Fruit fly (Drosophila melanogaster) whole organism, embryonic: Measurements from ENCODE around the gene CG7296.

ENCODE experiments used
- Abd-B ChIP-seq: fragments of 200-800 bp; sonication (Bioruptor generic); optimal IDR thresholded peaks from 2 replicates; lab custom pipeline; 2018; ENCODE audit warnings: missing biosample characterization, mild to moderate bottlenecking, missing genetic modification characterization, moderate library complexity
- Bdp1 ChIP-seq: fragments of 200-800 bp; sonication (Bioruptor generic); optimal IDR thresholded peaks from 3 replicates; lab custom pipeline; 2016; ENCODE audit warnings: missing biosample characterization, missing genetic modification characterization
- CG10321 ChIP-seq: fragments of 200-800 bp; sonication (Bioruptor generic); IDR thresholded peaks from 2 replicates; pipeline ENCODE4 v1.3.6; 2022; ENCODE audit warnings: missing biosample characterization, missing genetic modification characterization
- CG10654 ChIP-seq: fragments of 200-800 bp; sonication (Bioruptor generic); optimal IDR thresholded peaks from 2 replicates; lab custom pipeline; 2016; ENCODE audit warnings: missing biosample characterization, missing genetic modification characterization
- CG11456 ChIP-seq: fragments of 200-800 bp; sonication (Bioruptor generic); IDR thresholded peaks from 3 replicates; pipeline ENCODE4 v1.3.6; 2022; ENCODE audit warnings: missing biosample characterization, missing genetic modification characterization
- CG11504 ChIP-seq: fragments of 200-800 bp; sonication (Bioruptor generic); optimal IDR thresholded peaks from 3 replicates; lab custom pipeline; 2019; ENCODE audit warnings: missing biosample characterization, mild to moderate bottlenecking, missing genetic modification characterization, moderate library complexity
- CG11723 ChIP-seq: fragments of 200-800 bp; sonication (Bioruptor generic); optimal IDR thresholded peaks from 2 replicates; lab custom pipeline; 2017; ENCODE audit warnings: missing biosample characterization, mild to moderate bottlenecking, missing genetic modification characterization
- CG12219 ChIP-seq: fragments of 200-800 bp; sonication (Bioruptor generic); optimal IDR thresholded peaks from 3 replicates; lab custom pipeline; 2018; ENCODE audit warnings: missing biosample characterization, mild to moderate bottlenecking, missing genetic modification characterization
- CG13775 ChIP-seq: fragments of 200-800 bp; sonication (Bioruptor generic); optimal IDR thresholded peaks from 3 replicates; lab custom pipeline; 2017; ENCODE audit warnings: missing biosample characterization, mild to moderate bottlenecking, missing genetic modification characterization
- CG14667 ChIP-seq: fragments of 200-800 bp; sonication (Bioruptor generic); IDR thresholded peaks from 2 replicates; pipeline ENCODE4 v1.3.6; 2022; ENCODE audit warnings: missing biosample characterization, missing genetic modification characterization
- CG17802 ChIP-seq: fragments of 200-800 bp; sonication (Bioruptor generic); optimal IDR thresholded peaks from 2 replicates; lab custom pipeline; 2018; ENCODE audit warnings: missing biosample characterization, mild to moderate bottlenecking, missing genetic modification characterization, moderate library complexity
- CG1792 ChIP-seq: fragments of 200-800 bp; sonication (Bioruptor generic); optimal IDR thresholded peaks from 2 replicates; lab custom pipeline; 2016; ENCODE audit warnings: missing biosample characterization, missing genetic modification characterization
- CG18262 ChIP-seq: fragments of 200-800 bp; optimal IDR thresholded peaks from 3 replicates; lab custom pipeline; 2019; ENCODE audit warnings: missing biosample characterization, mild to moderate bottlenecking, missing genetic modification characterization, moderate library complexity
- CG2116 ChIP-seq: fragments of 200-800 bp; sonication (Bioruptor generic); optimal IDR thresholded peaks from 3 replicates; lab custom pipeline; 2018; ENCODE audit warnings: missing biosample characterization, mild to moderate bottlenecking, missing genetic modification characterization
- CG2889 ChIP-seq: fragments of 200-800 bp; sonication (Bioruptor generic); IDR thresholded peaks from 3 replicates; pipeline ENCODE4 v1.3.6; 2022; ENCODE audit warnings: missing biosample characterization, missing genetic modification characterization
- CG3065 ChIP-seq: fragments of 200-800 bp; sonication (Bioruptor generic); optimal IDR thresholded peaks from 2 replicates; lab custom pipeline; 2016; ENCODE audit warnings: missing biosample characterization, missing genetic modification characterization
- CG3847 ChIP-seq: fragments of 200-800 bp; sonication (Bioruptor generic); IDR thresholded peaks from 2 replicates; pipeline ENCODE4 v1.3.6; 2022; ENCODE audit warnings: missing biosample characterization, missing genetic modification characterization
- CG4707 ChIP-seq: fragments of 200-800 bp; sonication (Bioruptor generic); optimal IDR thresholded peaks from 2 replicates; lab custom pipeline; 2018; ENCODE audit warnings: missing biosample characterization, mild to moderate bottlenecking, missing genetic modification characterization, moderate library complexity
- CG6254 ChIP-seq: fragments of 200-800 bp; sonication (Bioruptor generic); optimal IDR thresholded peaks from 3 replicates; lab custom pipeline; 2017; ENCODE audit warnings: mild to moderate bottlenecking, missing biosample characterization, missing genetic modification reagents, missing genetic modification characterization
- CG6813 ChIP-seq: fragments of 200-800 bp; sonication (Bioruptor generic); optimal IDR thresholded peaks from 2 replicates; lab custom pipeline; 2017; ENCODE audit warnings: missing biosample characterization, missing genetic modification characterization, mild to moderate bottlenecking, moderate library complexity, missing genetic modification reagents
- CG6854 ChIP-seq: fragments of 200-800 bp; sonication (Bioruptor generic); optimal IDR thresholded peaks from 3 replicates; lab custom pipeline; 2017; ENCODE audit warnings: missing biosample characterization, mild to moderate bottlenecking, missing genetic modification characterization
- CG8359 ChIP-seq: fragments of 200-800 bp; sonication (Bioruptor generic); optimal IDR thresholded peaks from 2 replicates; lab custom pipeline; 2017; ENCODE audit warnings: missing biosample characterization, mild to moderate bottlenecking, missing genetic modification characterization, borderline replicate concordance
- CG8478 ChIP-seq: fragments of >200 bp; optimal IDR thresholded peaks from 2 replicates; lab custom pipeline; 2018
- Fer3 ChIP-seq: fragments of 200-800 bp; sonication (Bioruptor generic); optimal IDR thresholded peaks from 2 replicates; lab custom pipeline; 2018; ENCODE audit warnings: missing biosample characterization, mild to moderate bottlenecking, missing genetic modification characterization, moderate library complexity
- NC2β ChIP-seq: fragments of 200-800 bp; sonication (Bioruptor generic); optimal IDR thresholded peaks from 2 replicates; lab custom pipeline; 2016; ENCODE audit warnings: missing biosample characterization, missing genetic modification characterization
- Stat92E ChIP-seq, 3 experiments: fragments of >200 bp in 2 of 3; fragments of 200-800 bp in 1 of 3; sonication (Bioruptor generic) in 1 of 3; optimal IDR thresholded peaks; 2 replicates each; lab custom pipeline; 2017 to 2019; ENCODE audit warnings: missing biosample characterization in 3 of 3, missing genetic modification characterization in 3 of 3, mild to moderate bottlenecking in 1 of 3, moderate library complexity in 1 of 3
- Trl ChIP-seq, 3 experiments: fragments of >200 bp in 2 of 3; fragments of 200-800 bp in 1 of 3; sonication (Bioruptor generic) in 1 of 3; optimal IDR thresholded peaks; 2 replicates in 1 of 3; 3 replicates in 2 of 3; lab custom pipeline; 2016 to 2017; ENCODE audit warnings: missing biosample characterization in 1 of 3, missing genetic modification characterization in 1 of 3
- ara ChIP-seq: fragments of 200-800 bp; sonication (Bioruptor generic); IDR thresholded peaks from 2 replicates; pipeline ENCODE4 v1.3.6; 2022; ENCODE audit warnings: missing biosample characterization, missing genetic modification characterization
- ase ChIP-seq: fragments of 200-800 bp; sonication (Bioruptor generic); IDR thresholded peaks from 3 replicates; pipeline ENCODE4 v1.3.6; 2022; ENCODE audit warnings: missing biosample characterization, missing genetic modification characterization
- cato ChIP-seq: fragments of 200-800 bp; sonication (Bioruptor generic); optimal IDR thresholded peaks from 2 replicates; lab custom pipeline; 2016; ENCODE audit warnings: missing biosample characterization, missing genetic modification characterization, borderline replicate concordance
- dati ChIP-seq: fragments of 200-800 bp; sonication (Bioruptor generic); IDR thresholded peaks from 2 replicates; pipeline ENCODE4 v1.3.6; 2022; ENCODE audit warnings: missing biosample characterization, missing genetic modification characterization
- eve ChIP-seq, 2 experiments: fragments of >200 bp; optimal IDR thresholded peaks; 2 replicates each; lab custom pipeline; 2017; ENCODE audit warnings: missing biosample characterization in 2 of 2, missing genetic modification characterization in 2 of 2
- fd3F ChIP-seq: fragments of 200-800 bp; sonication (Bioruptor generic); optimal IDR thresholded peaks from 2 replicates; lab custom pipeline; 2018; ENCODE audit warnings: missing biosample characterization, mild to moderate bottlenecking, missing genetic modification characterization, moderate library complexity
- gce ChIP-seq: fragments of 200-800 bp; sonication (Bioruptor generic); IDR thresholded peaks from 3 replicates; pipeline ENCODE4 v1.3.6; 2022; ENCODE audit warnings: missing biosample characterization, missing genetic modification characterization
- gfzf ChIP-seq: fragments of 200-800 bp; sonication (Bioruptor generic); optimal IDR thresholded peaks from 2 replicates; lab custom pipeline; 2016; ENCODE audit warnings: missing biosample characterization, mild to moderate bottlenecking, missing genetic modification characterization, moderate library complexity
- gro ChIP-seq: fragments of 200-800 bp; sonication (Bioruptor generic); optimal IDR thresholded peaks from 2 replicates; lab custom pipeline; 2016; ENCODE audit warnings: missing biosample characterization, missing genetic modification characterization
- gt ChIP-seq: fragments of 200-800 bp; sonication (Bioruptor generic); IDR thresholded peaks from 2 replicates; pipeline ENCODE4 v1.3.6; 2022; ENCODE audit warnings: missing biosample characterization, missing genetic modification characterization
- ind ChIP-seq: fragments of 200-800 bp; sonication (Bioruptor generic); optimal IDR thresholded peaks from 3 replicates; lab custom pipeline; 2016; ENCODE audit warnings: missing biosample characterization, missing genetic modification characterization
- kah ChIP-seq: fragments of 200-800 bp; sonication (Bioruptor generic); optimal IDR thresholded peaks from 2 replicates; lab custom pipeline; 2018; ENCODE audit warnings: missing biosample characterization, mild to moderate bottlenecking, missing genetic modification characterization
- mld ChIP-seq: fragments of 200-800 bp; sonication (Bioruptor generic); IDR thresholded peaks from 3 replicates; pipeline ENCODE4 v1.3.6; 2022; ENCODE audit warnings: missing biosample characterization, missing genetic modification characterization; ENCODE audit not compliant: partially characterized antibody
- otp ChIP-seq: fragments of 200-800 bp; sonication (Bioruptor generic); IDR thresholded peaks from 3 replicates; pipeline ENCODE4, ENCODE4 v1.3.6; 2022; ENCODE audit warnings: missing biosample characterization, missing genetic modification characterization
- pfk ChIP-seq: fragments of 200-800 bp; sonication (Bioruptor generic); optimal IDR thresholded peaks from 2 replicates; lab custom pipeline; 2018; ENCODE audit warnings: missing biosample characterization, mild to moderate bottlenecking, missing genetic modification characterization, moderate library complexity
- shn ChIP-seq: fragments of 200-800 bp; sonication (Bioruptor generic); optimal IDR thresholded peaks from 3 replicates; lab custom pipeline; 2016; ENCODE audit warnings: missing biosample characterization, missing genetic modification characterization
- sim ChIP-seq: fragments of 200-800 bp; sonication (Bioruptor generic); IDR thresholded peaks from 2 replicates; pipeline ENCODE4 v1.3.6; 2022; ENCODE audit warnings: missing biosample characterization, missing genetic modification characterization
- sisA ChIP-seq: fragments of 200-800 bp; sonication (Bioruptor generic); IDR thresholded peaks from 2 replicates; pipeline ENCODE4 v1.3.6; 2022; ENCODE audit warnings: missing biosample characterization, missing genetic modification characterization
- stc ChIP-seq: fragments of 200-800 bp; sonication (Bioruptor generic); IDR thresholded peaks from 2 replicates; pipeline ENCODE4 v1.3.6; 2022; ENCODE audit warnings: missing biosample characterization, missing genetic modification characterization
- tio ChIP-seq: fragments of 200-800 bp; sonication (Bioruptor generic); optimal IDR thresholded peaks from 2 replicates; lab custom pipeline; 2017; ENCODE audit warnings: missing biosample characterization, missing genetic modification characterization, inconsistent platforms
- vnd ChIP-seq: fragments of 200-800 bp; sonication (Bioruptor generic); IDR thresholded peaks from 3 replicates; pipeline ENCODE4 v1.3.6; 2022; ENCODE audit warnings: missing biosample characterization, missing genetic modification characterization; ENCODE audit not compliant: partially characterized antibody
- vvl ChIP-seq: fragments of 200-800 bp; sonication (Bioruptor generic); IDR thresholded peaks from 2 replicates; pipeline ENCODE4 v1.3.6; 2022; ENCODE audit warnings: missing biosample characterization, missing genetic modification characterization
- wor ChIP-seq: fragments of 200-800 bp; sonication (Bioruptor generic); IDR thresholded peaks from 2 replicates; pipeline ENCODE4 v1.3.6; 2022; ENCODE audit warnings: missing biosample characterization, missing genetic modification characterization

The CG7296 gene

DNA sequence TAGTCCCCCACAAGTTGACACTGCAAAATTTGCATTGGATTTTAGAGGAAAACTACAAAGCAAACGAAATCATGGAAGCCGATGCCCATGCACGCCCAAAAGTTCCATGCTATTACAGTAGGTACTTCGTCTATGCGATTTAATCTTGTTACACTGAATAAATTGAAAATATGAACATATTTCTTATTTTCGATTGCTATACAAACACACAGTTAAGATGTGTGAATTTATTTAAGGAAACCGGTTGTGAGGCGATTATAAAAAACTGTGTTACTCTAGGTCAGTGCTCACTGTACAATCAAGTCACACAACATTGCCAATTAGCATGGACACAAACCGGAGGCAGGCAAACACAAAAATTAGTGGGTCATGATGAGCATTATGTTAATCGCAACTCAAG lies 21.3 kb downstream of the CG7296 start (continued):
- peak; percentile 88 for TF ChIP-seq ind (GFP tag; lab: Kevin White, UChicago)
- no peak for TF ChIP-seq Stat92E (GFP tag; optimal IDR thresholded peaks at IDR 0.05; lab: Kevin White, UChicago)
- TF ChIP-seq stc, result peak; percentile 84
- peak; percentile 6; the same call in 1 of the 2 replicates for TF ChIP-seq dati (GFP tag; lab: Robert Waterston, UW)
- peak; percentile 50 for TF ChIP-seq shn (GFP tag; lab: Kevin White, UChicago)
- peak; percentile 78 for TF ChIP-seq CG12219 (GFP tag; lab: Kevin White, UChicago)
- TF ChIP-seq CG2889, result peak; percentile 76
- TF ChIP-seq eve (GFP tag; optimal IDR thresholded peaks at IDR 0.05; lab: Kevin White, UChicago), result peak in 1 of 2 experiments; percentile 86
- peak; percentile 92 for TF ChIP-seq vvl (GFP tag; lab: Robert Waterston, UW)
- no peak for TF ChIP-seq gfzf (GFP tag; lab: Kevin White, UChicago)
- TF ChIP-seq Fer3 (tag; lab: Kevin White, UChicago), result peak; percentile 77
- TF ChIP-seq CG1792 (GFP tag; lab: Kevin White, UChicago), result peak; percentile 65
- TF ChIP-seq sisA, result peak; percentile 85
- peak; percentile 54; the same call in 1 of the 2 replicates for TF ChIP-seq sim (GFP tag; lab: Robert Waterston, UW)
- TF ChIP-seq NC2β, result peak; percentile 59
- TF ChIP-seq CG8359 (GFP tag; lab: Kevin White, UChicago), result no peak
- peak; percentile 68 for TF ChIP-seq CG10654 (GFP tag; lab: Kevin White, UChicago)
- peak; percentile 84; the same call in 2 of the 3 replicates for TF ChIP-seq CG11456 (GFP tag; lab: Robert Waterston, UW)
- no peak for TF ChIP-seq mld (GFP tag; lab: Robert Waterston, UW)
- TF ChIP-seq CG3065 (GFP tag; lab: Kevin White, UChicago), result peak; percentile 23
- TF ChIP-seq gce (GFP tag; lab: Robert Waterston, UW), result peak; percentile 77; the same call in 2 of the 3 replicates
- TF ChIP-seq CG2116 (GFP tag; lab: Kevin White, UChicago), result peak; percentile 40
- TF ChIP-seq Trl (optimal IDR thresholded peaks at IDR 0.05; lab: Kevin White, UChicago), result no peak
- TF ChIP-seq Trl (GFP tag; optimal IDR thresholded peaks at IDR 0.05; lab: Kevin White, UChicago), result peak; percentile 79
- peak; percentile 84 for TF ChIP-seq CG14667 (GFP tag; lab: Robert Waterston, UW)
- TF ChIP-seq CG3847 (GFP tag; lab: Robert Waterston, UW), result peak; percentile 75
- peak; percentile 83 for TF ChIP-seq otp (GFP tag; lab: Robert Waterston, UW)
- no peak for TF ChIP-seq vnd (GFP tag; lab: Robert Waterston, UW)
- TF ChIP-seq kah (GFP tag; lab: Kevin White, UChicago), result peak; percentile 33
- peak; percentile 33 for TF ChIP-seq cato (GFP tag; lab: Kevin White, UChicago)
- peak; percentile 75 for TF ChIP-seq gro (GFP tag; lab: Kevin White, UChicago)
- TF ChIP-seq ara (GFP tag; lab: Robert Waterston, UW), result peak; percentile 79
- TF ChIP-seq gt (GFP tag; lab: Robert Waterston, UW), result no peak
- peak; percentile 36 for TF ChIP-seq CG11723 (GFP tag; lab: Kevin White, UChicago)
- peak; percentile 43 for TF ChIP-seq CG17802 (tag; lab: Kevin White, UChicago)
- TF ChIP-seq Bdp1 (GFP tag; lab: Kevin White, UChicago), result peak; percentile 7
- TF ChIP-seq CG10321 (GFP tag; lab: Robert Waterston, UW), result peak; percentile 48; the same call in 1 of the 2 replicates
- peak; percentile 87 for TF ChIP-seq CG11504 (tag; lab: Kevin White, UChicago)
- no peak for TF ChIP-seq CG6254 (GFP tag; lab: Kevin White, UChicago)
- peak; percentile 77 for TF ChIP-seq fd3F (GFP tag; lab: Kevin White, UChicago)
- peak; percentile 39 for TF ChIP-seq CG13775 (GFP tag; lab: Kevin White, UChicago)
- TF ChIP-seq ase (GFP tag; lab: Robert Waterston, UW), result peak; percentile 86
- TF ChIP-seq CG4707, result no peak
- TF ChIP-seq pfk (GFP tag; lab: Kevin White, UChicago), result no peak
- TF ChIP-seq CG18262 (tag; lab: Kevin White, UChicago), result peak; percentile 66
- TF ChIP-seq wor (GFP tag; lab: Robert Waterston, UW), result peak; percentile 25; the same call in 1 of the 2 replicates
- peak; percentile 64 for TF ChIP-seq Abd-B (GFP tag; lab: Kevin White, UChicago)
- peak; percentile 69 for TF ChIP-seq tio (GFP tag; lab: Kevin White, UChicago)
- TF ChIP-seq CG6854 (GFP tag; lab: Kevin White, UChicago), result no peak
- TF ChIP-seq CG6813 (GFP tag; lab: Kevin White, UChicago), result peak; percentile 48
- no peak for TF ChIP-seq CG8478 (lab: Kevin White, UChicago)
